Worm (Caenorhabditis elegans): ENCODE data around the gene fbxa-169.

The fbxa-169 gene

DNA sequence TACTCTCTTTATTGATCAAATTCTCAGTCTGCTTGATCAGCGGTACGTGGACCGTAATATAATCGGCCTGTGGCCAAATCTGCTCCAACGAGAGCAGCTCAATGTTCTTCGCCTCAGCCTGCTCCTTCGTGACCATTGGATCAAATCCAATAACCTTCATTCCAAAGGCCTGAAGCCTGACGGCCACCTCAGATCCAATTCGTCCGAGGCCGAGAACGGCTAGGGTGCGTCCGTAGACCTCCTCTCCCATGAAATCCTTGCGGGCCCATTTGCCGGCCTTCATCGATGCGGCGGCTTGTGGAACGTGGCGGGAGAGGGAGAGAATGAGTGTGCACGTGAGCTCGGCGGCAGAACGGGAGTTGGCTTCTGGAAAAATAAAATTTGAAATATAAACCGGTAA lies 10.9 kb upstream of the fbxa-169 start:
- TF ChIP-seq set-16 (GFP tag; IDR thresholded peaks at IDR 0.05) (peak; percentile 79), ces-1 (GFP tag; optimal IDR thresholded peaks at IDR 0.05) (no peak)

DNA sequence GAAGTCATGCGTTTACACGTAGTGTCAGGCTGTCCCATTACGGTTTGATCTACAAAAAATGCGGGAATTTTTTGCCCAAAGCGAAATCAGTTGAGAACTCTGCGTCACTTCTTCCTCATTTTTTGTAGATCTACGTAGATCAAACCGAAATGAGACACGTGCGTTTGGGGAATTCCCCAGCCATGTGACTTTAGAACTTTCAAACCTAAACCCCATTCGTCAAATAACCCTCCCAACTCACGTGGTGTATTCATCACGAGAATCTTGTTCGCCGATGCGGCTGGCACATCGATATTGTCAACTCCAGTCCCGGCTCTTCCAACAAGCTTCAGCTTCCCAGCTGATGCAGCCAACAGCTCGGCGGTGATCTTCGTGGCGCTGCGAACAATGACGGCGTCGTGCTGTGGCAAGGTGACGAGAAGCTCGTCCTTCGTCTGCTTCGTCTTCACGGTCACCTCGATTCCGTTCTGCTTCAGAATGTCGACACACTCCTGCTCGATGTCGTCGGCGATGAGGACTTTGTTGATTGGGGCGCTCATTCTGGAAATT lies 10.3 kb upstream of the fbxa-169 start, which contains the start of gene phdh-1:
Gene phdh-1, minus strand, starts transcription at position 540 of the 549 bp plus-strand sequence.
- TF ChIP-seq fos-1 (tag; optimal IDR thresholded peaks at IDR 0.05) (no peak), T26A8.4 (GFP tag; IDR thresholded peaks at IDR 0.05) (no peak), F49E8.2 (tag; optimal IDR thresholded peaks at IDR 0.05; ENCODE audit: borderline replicate concordance) (no peak), madf-5 (GFP tag; IDR thresholded peaks at IDR 0.05) (0 out of 4 replicates have a peak, but pooled peaks of 1 of the 2 experiments have one; percentile 23), mdt-29 (GFP tag; IDR thresholded peaks at IDR 0.05) (no peak), lir-3 (tag; optimal IDR thresholded peaks at IDR 0.05) (no peak), set-16 (GFP tag; IDR thresholded peaks at IDR 0.05) (peak; percentile 74), mep-1 (tag; optimal IDR thresholded peaks at IDR 0.05) (no peak), lin-13 (GFP tag; optimal IDR thresholded peaks at IDR 0.05) (no peak), hlh-30 (tag; optimal IDR thresholded peaks at IDR 0.05; ENCODE audit: insufficient read depth) (peak; percentile 51), Y48G9A.11 (GFP tag; IDR thresholded peaks at IDR 0.05) (no peak), unc-62 (GFP tag; optimal IDR thresholded peaks at IDR 0.05 in 1 of 2) (peak in 1 of 2 experiments; percentile 18), unc-62 (tag; optimal IDR thresholded peaks at IDR 0.05) (no peak), attf-4 (tag; optimal IDR thresholded peaks at IDR 0.05) (no peak), aha-1 (tag) (peak; percentile 84), lin-1 (GFP tag; IDR thresholded peaks at IDR 0.05) (no peak)

DNA sequence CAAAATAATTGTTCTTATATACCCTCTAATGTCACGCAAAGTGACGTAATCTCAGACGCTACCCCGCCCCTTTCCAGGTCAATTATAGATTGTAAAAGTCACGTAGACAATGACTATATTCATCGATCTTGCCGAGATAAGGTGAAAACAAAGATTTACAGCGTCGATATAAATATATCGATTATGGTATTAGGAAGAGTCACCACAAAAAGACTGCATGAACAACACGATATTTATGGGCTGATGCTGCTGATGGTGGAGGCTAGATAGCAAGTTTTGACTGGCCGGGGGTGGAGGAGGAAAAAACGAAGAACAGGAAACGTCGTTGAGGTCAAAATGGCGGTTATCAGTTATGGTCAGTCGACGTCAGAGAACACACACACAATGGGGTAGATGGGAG lies 9.8 kb upstream of the fbxa-169 start:
- TF ChIP-seq mdl-1 (tag; optimal IDR thresholded peaks at IDR 0.05) (peak in 1 of 2 experiments; percentile 69), jun-1 (tag; optimal IDR thresholded peaks at IDR 0.05) (no peak), nhr-237 (tag; optimal IDR thresholded peaks at IDR 0.05) (no peak), zag-1 (tag; optimal IDR thresholded peaks at IDR 0.05) (no peak), fos-1 (tag; optimal IDR thresholded peaks at IDR 0.05) (no peak), saeg-2 (GFP tag; IDR thresholded peaks at IDR 0.05) (no peak), nhr-10 (tag; optimal IDR thresholded peaks at IDR 0.05) (no peak), spr-1 (tag; optimal IDR thresholded peaks at IDR 0.05) (peak; percentile 17), F37D6.2 (tag; optimal IDR thresholded peaks at IDR 0.05) (no peak), pha-4 (GFP tag; IDR thresholded peaks at IDR 0.05) (no peak), pha-4 (tag; optimal IDR thresholded peaks at IDR 0.05) (no peak), nhr-76 (tag; optimal IDR thresholded peaks at IDR 0.05) (no peak), F44E2.7 (GFP tag; IDR thresholded peaks at IDR 0.05) (no peak), php-3 (GFP tag; IDR thresholded peaks at IDR 0.05) (0 out of 2 replicates have a peak, but pooled peaks have one; percentile 19), dpl-1 (GFP tag; optimal IDR thresholded peaks at IDR 0.05) (peak; percentile 13), unc-130 (GFP tag; optimal IDR thresholded peaks at IDR 0.05) (no peak), mep-1 (tag; optimal IDR thresholded peaks at IDR 0.05) (peak; percentile 54), T20F7.1 (GFP tag; optimal IDR thresholded peaks at IDR 0.05) (no peak), attf-4 (tag; optimal IDR thresholded peaks at IDR 0.05) (no peak), ztf-7 (tag; optimal IDR thresholded peaks at IDR 0.05) (peak; percentile 13), dmd-9 (GFP tag; IDR thresholded peaks at IDR 0.05) (no peak), Y75B8A.6 (GFP tag; IDR thresholded peaks at IDR 0.05) (no peak), dmd-8 (GFP tag; IDR thresholded peaks at IDR 0.05) (no peak), nhr-42 (GFP tag; IDR thresholded peaks at IDR 0.05) (peak; percentile 76), sdz-12 (GFP tag; optimal IDR thresholded peaks at IDR 0.05) (no peak), mxl-3 (GFP tag; optimal IDR thresholded peaks at IDR 0.05) (peak; percentile 53), cey-2 (tag; optimal IDR thresholded peaks at IDR 0.05; ENCODE audit: borderline replicate concordance, insufficient read depth) (no peak), zfp-2 (tag; optimal IDR thresholded peaks at IDR 0.05) (no peak), mxl-2 (GFP tag; conservative IDR thresholded peaks at IDR 0.05) (no peak), duxl-1 (tag; optimal IDR thresholded peaks at IDR 0.05; ENCODE audit: poor library complexity) (no peak), F49E8.2 (tag; optimal IDR thresholded peaks at IDR 0.05; ENCODE audit: borderline replicate concordance) (no peak), ZK337.2 (GFP tag; IDR thresholded peaks at IDR 0.05) (no peak), ces-1 (GFP tag; optimal IDR thresholded peaks at IDR 0.05) (no peak), T26A8.4 (GFP tag; IDR thresholded peaks at IDR 0.05) (peak; percentile 9; the same call in 1 of the 2 replicates), aly-2 (tag; optimal IDR thresholded peaks at IDR 0.05) (no peak), ceh-62 (tag; optimal IDR thresholded peaks at IDR 0.05) (no peak), zip-11 (GFP tag; IDR thresholded peaks at IDR 0.05) (no peak)

All from whole organism, L4 larva.